Worm (Caenorhabditis elegans): ENCODE data around the gene C29G2.6.

- TF ChIP-seq egl-5 (tag; optimal IDR thresholded peaks at IDR 0.05) = no peak
- TF ChIP-seq unc-39 (tag; optimal IDR thresholded peaks at IDR 0.05) = no peak
- TF ChIP-seq nhr-11 (tag; optimal IDR thresholded peaks at IDR 0.05) = no peak
- no peak for TF ChIP-seq daf-12 (tag; optimal IDR thresholded peaks at IDR 0.05)
Observed at ce11 chrV:2592173-2592676, 6.5 kb upstream of the C29G2.6 start, which contains the start of gene irg-3.

Measured in whole organism, L3 larva.